Worm (Caenorhabditis elegans): ENCODE measurements around the gene klf-2.

klf-2 gene

DNA sequence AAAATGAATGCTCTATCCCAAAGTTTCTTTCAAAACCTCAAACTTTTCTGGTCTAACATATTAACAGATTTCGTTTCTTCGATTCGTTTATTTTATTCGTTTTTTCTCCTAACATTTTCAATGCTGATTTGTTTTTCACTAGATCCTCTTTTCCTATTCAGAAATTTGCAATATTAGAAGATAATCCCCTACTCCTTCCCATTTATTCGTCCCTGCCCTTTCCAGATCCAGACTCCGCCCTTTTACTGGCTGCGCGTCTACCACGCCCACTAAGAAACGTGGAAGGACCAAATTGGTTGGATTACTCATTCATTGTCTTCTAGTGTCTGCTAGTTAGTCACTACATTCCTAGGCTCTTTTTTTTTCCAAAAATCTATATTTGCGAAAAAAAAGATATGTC is 36.5 kb downstream of the klf-2 start, which contains the start of gene Y44A6C.2:
Y44A6C.2 (plus strand) TSS at position 301 of the 400 bp plus-strand sequence.
- no peak for TF ChIP-seq ceh-14 (tag; optimal IDR thresholded peaks at IDR 0.05)
- no peak for TF ChIP-seq pag-3 (tag; optimal IDR thresholded peaks at IDR 0.05; ENCODE audit: borderline replicate concordance)
- no peak for TF ChIP-seq rnt-1 (tag; optimal IDR thresholded peaks at IDR 0.05)
- TF ChIP-seq K09A11.1 (tag; optimal IDR thresholded peaks at IDR 0.05; ENCODE audit: insufficient read depth): no peak
- TF ChIP-seq sox-2 (GFP tag; IDR thresholded peaks at IDR 0.05): no peak
- no peak for TF ChIP-seq T23F11.4 (GFP tag; optimal IDR thresholded peaks at IDR 0.05)

DNA sequence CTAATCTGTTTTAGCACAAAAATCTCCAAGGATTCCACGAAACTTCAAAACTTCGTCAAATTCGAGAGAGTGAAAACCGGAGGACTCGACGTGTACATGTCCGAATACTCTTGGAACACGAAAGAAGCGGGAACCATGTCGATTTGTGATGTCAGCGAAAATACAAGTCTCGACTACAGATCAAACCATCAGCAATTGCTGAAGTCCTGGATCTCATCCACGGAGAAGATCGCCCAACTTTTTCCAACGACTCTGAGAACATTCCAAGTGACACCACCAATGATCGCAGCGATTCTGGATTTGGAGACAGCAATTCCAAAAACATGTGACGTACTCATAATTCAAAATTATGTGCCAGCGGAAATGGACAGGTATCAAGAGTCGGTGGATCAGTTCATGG is 37.0 kb downstream of the klf-2 start:
- no peak for TF ChIP-seq nhr-11 (tag; optimal IDR thresholded peaks at IDR 0.05)
- no peak for TF ChIP-seq pha-2 (tag; optimal IDR thresholded peaks at IDR 0.05)
- no peak for TF ChIP-seq pag-3 (tag; optimal IDR thresholded peaks at IDR 0.05; ENCODE audit: borderline replicate concordance)
- TF ChIP-seq elt-2 (tag; optimal IDR thresholded peaks at IDR 0.05): no peak

DNA sequence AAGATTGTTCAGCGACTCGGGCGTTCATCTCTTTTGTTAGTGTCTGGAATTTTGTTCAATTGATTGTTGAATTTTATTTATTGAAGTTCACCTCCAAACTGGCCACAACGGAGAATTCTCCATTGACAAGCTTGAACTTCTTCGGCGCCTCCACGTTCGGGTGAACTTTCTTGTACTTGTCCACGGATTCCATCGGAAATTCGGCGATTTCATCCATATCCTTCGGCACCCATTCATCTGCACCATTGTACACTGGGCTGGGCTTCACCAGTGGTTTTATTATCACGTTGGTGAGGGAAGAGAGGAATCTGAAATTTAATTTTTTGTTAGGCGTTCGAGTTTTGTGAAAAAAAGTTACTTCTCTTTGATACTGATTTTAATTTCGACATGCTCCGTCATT is 42.0 kb downstream of the klf-2 start:
- TF ChIP-seq ceh-19 (GFP tag; optimal IDR thresholded peaks at IDR 0.05) (no peak), ref-2 (tag; optimal IDR thresholded peaks at IDR 0.05) (no peak), F13H6.1 (tag; optimal IDR thresholded peaks at IDR 0.05) (no peak), unc-42 (tag; optimal IDR thresholded peaks at IDR 0.05) (no peak), hlh-30 (tag; optimal IDR thresholded peaks at IDR 0.05; ENCODE audit: insufficient read depth) (no peak), ceh-9 (tag; optimal IDR thresholded peaks at IDR 0.05) (no peak), elt-2 (tag; optimal IDR thresholded peaks at IDR 0.05) (no peak), dve-1 (tag; optimal IDR thresholded peaks at IDR 0.05) (no peak), fax-1 (tag; optimal IDR thresholded peaks at IDR 0.05) (no peak), ttx-3 (tag; optimal IDR thresholded peaks at IDR 0.05) (no peak), ceh-14 (tag; optimal IDR thresholded peaks at IDR 0.05) (no peak), ama-1 (optimal IDR thresholded peaks at IDR 0.05) (no peak), nhr-232 (tag; optimal IDR thresholded peaks at IDR 0.05) (no peak), syd-9 (tag; optimal IDR thresholded peaks at IDR 0.05) (no peak)

DNA sequence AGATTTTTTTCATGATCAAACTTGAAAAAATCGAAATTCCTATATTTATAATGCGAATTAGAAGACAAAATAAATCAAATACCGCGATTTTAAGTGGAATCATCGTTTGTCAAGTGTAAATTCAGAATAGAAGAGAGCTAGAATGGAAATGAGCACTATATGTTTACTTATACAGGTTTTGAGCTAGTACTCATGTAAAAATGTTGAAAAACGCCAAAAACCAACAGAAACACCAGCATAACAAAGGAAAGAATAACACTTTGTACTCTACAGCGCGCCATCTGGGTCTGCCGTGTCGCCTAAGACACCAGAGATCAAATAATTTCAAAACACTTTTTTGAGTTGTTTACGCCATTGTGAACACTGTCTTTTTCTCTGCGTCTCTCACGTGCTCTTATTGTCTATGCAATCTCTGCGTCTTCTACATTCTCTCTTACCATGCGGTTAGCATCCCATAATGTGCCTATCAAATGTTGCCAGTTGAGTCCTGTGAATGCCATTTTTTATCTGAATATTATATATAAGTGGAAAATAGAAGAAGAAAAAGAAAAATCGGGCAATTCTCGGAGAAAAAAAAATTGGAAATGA is 43.4 kb downstream of the klf-2 start, which contains the start of gene ipla-3:
ipla-3 (minus strand) TSS at position 510 of the 588 bp plus-strand sequence.
- TF ChIP-seq hlh-8 (tag; optimal IDR thresholded peaks at IDR 0.05): no peak
- TF ChIP-seq hlh-30 (tag; optimal IDR thresholded peaks at IDR 0.05; ENCODE audit: insufficient read depth): no peak
- TF ChIP-seq nfya-1 (tag; optimal IDR thresholded peaks at IDR 0.05): peak; percentile 7
- no peak for TF ChIP-seq lim-6 (tag; optimal IDR thresholded peaks at IDR 0.05)
- TF ChIP-seq Y22D7AL.16 (tag; optimal IDR thresholded peaks at IDR 0.05): no peak
- TF ChIP-seq npax-4 (tag; optimal IDR thresholded peaks at IDR 0.05): no peak
- no peak for TF ChIP-seq unc-42 (tag; optimal IDR thresholded peaks at IDR 0.05)
- no peak for TF ChIP-seq ama-1 (optimal IDR thresholded peaks at IDR 0.05)
- no peak for TF ChIP-seq ets-4 (tag; optimal IDR thresholded peaks at IDR 0.05)
- no peak for TF ChIP-seq odd-2 (tag; optimal IDR thresholded peaks at IDR 0.05)
- TF ChIP-seq unc-3 (GFP tag; conservative IDR thresholded peaks at IDR 0.05): no peak
- TF ChIP-seq unc-3 (tag; optimal IDR thresholded peaks at IDR 0.05): no peak
- TF ChIP-seq mec-3 (tag; optimal IDR thresholded peaks at IDR 0.05; ENCODE audit: borderline replicate concordance): no peak
- TF ChIP-seq sox-2 (GFP tag; IDR thresholded peaks at IDR 0.05): peak; percentile 79
- TF ChIP-seq F13H6.1 (tag; optimal IDR thresholded peaks at IDR 0.05): no peak
- no peak for TF ChIP-seq C08G9.2 (tag; optimal IDR thresholded peaks at IDR 0.05)
- peak; percentile 71 for TF ChIP-seq pha-2 (tag; optimal IDR thresholded peaks at IDR 0.05)
- no peak for TF ChIP-seq zip-5 (tag; optimal IDR thresholded peaks at IDR 0.05)
- no peak for TF ChIP-seq ceh-24 (tag; optimal IDR thresholded peaks at IDR 0.05)
- no peak for TF ChIP-seq fkh-6 (tag; optimal IDR thresholded peaks at IDR 0.05)
- TF ChIP-seq ahr-1 (tag; optimal IDR thresholded peaks at IDR 0.05): no peak
- peak; percentile 19 for TF ChIP-seq elt-2 (tag; optimal IDR thresholded peaks at IDR 0.05)
- TF ChIP-seq pax-1 (tag; optimal IDR thresholded peaks at IDR 0.05): no peak
- no peak for TF ChIP-seq che-1 (tag; optimal IDR thresholded peaks at IDR 0.05)
- no peak for TF ChIP-seq ceh-6 (GFP tag; optimal IDR thresholded peaks at IDR 0.05)
- no peak for TF ChIP-seq nhr-11 (tag; optimal IDR thresholded peaks at IDR 0.05)
- TF ChIP-seq unc-55 (GFP tag; optimal IDR thresholded peaks at IDR 0.05): peak; percentile 63
- TF ChIP-seq K09A11.1 (tag; optimal IDR thresholded peaks at IDR 0.05; ENCODE audit: insufficient read depth): no peak
- TF ChIP-seq tbx-2 (tag; optimal IDR thresholded peaks at IDR 0.05): peak; percentile 23
- TF ChIP-seq ceh-19 (GFP tag; optimal IDR thresholded peaks at IDR 0.05): no peak
- peak; percentile 17 for TF ChIP-seq rnt-1 (tag; optimal IDR thresholded peaks at IDR 0.05)

All from whole organism, late embryonic.